Fruit fly (Drosophila melanogaster): ENCODE results near the gene CG14662.
A peak's percentile ranks its signal among the peaks of the same experiment; 100 is the strongest.

Gene CG14662

DNA sequence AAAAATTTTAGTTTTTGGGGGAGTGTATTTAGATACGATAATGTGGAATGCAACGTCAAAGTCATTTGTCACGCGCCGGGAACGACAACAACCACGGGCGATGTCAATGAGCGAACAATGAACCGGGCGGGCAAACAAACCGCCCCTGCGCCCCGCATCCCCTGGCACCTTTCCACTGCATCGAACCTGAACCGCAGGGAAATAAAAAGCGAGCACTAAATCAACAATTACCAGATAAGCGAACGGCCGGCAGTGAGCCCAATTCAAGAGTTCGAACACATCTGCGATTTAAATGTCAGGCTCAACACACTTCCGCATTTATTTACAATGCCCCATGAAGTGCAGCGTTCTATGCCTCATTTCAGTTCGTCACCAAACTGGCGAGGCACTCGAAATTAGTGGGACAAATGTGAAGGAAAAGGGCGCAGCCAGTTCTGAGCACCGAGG is 12.5 kb upstream of the CG14662 start (continued):
- TF ChIP-seq HLH3B (GFP tag; IDR thresholded peaks at IDR 0.05): 0 out of 2 replicates have a peak, but pooled peaks have one; percentile 8
- 0 out of 3 replicates have a peak, but pooled peaks have one; percentile 37 for TF ChIP-seq z (GFP tag; IDR thresholded peaks at IDR 0.05)
- TF ChIP-seq hth (optimal IDR thresholded peaks at IDR 0.05): no peak
- TF ChIP-seq Sry-δ (GFP tag; optimal IDR thresholded peaks at IDR 0.05): no peak
- no peak for TF ChIP-seq Ets97D (GFP tag; optimal IDR thresholded peaks at IDR 0.05)
- no peak for TF ChIP-seq CG15514 (GFP tag; optimal IDR thresholded peaks at IDR 0.05)
- no peak for TF ChIP-seq Deaf1 (tag; optimal IDR thresholded peaks at IDR 0.05)
- peak; percentile 32 for TF ChIP-seq ash1 (GFP tag; optimal IDR thresholded peaks at IDR 0.05)
- no peak for TF ChIP-seq ERR (GFP tag; optimal IDR thresholded peaks at IDR 0.05)
- TF ChIP-seq CG8924 (tag; optimal IDR thresholded peaks at IDR 0.05): no peak
- peak; percentile 4 for TF ChIP-seq run (tag; optimal IDR thresholded peaks at IDR 0.05)
- TF ChIP-seq gsb-n (tag; optimal IDR thresholded peaks at IDR 0.05): peak; percentile 81
- TF ChIP-seq CG43689 (GFP tag; IDR thresholded peaks at IDR 0.05): 0 out of 2 replicates have a peak, but pooled peaks have one; percentile 25
- no peak for TF ChIP-seq Gsc (GFP tag; IDR thresholded peaks at IDR 0.05)
- no peak for TF ChIP-seq CG8290 (GFP tag; optimal IDR thresholded peaks at IDR 0.05)
- TF ChIP-seq CG8290 (tag; optimal IDR thresholded peaks at IDR 0.05): peak in 1 of 2 experiments; percentile 22
- peak; percentile 86 for TF ChIP-seq twi (tag; optimal IDR thresholded peaks at IDR 0.05)
- TF ChIP-seq tll (GFP tag; optimal IDR thresholded peaks at IDR 0.05): peak in 1 of 2 experiments; percentile 85
- TF ChIP-seq fd3F (GFP tag; optimal IDR thresholded peaks at IDR 0.05): no peak
- TF ChIP-seq CG5953 (GFP tag; IDR thresholded peaks at IDR 0.05): 0 out of 2 replicates have a peak, but pooled peaks have one; percentile 19
- peak; percentile 65 for TF ChIP-seq ci (GFP tag; IDR thresholded peaks at IDR 0.05)
- no peak for TF ChIP-seq slp2 (GFP tag; optimal IDR thresholded peaks at IDR 0.05)
- TF ChIP-seq CG31365 (tag; optimal IDR thresholded peaks at IDR 0.05): no peak
- TF ChIP-seq Kr (GFP tag; optimal IDR thresholded peaks at IDR 0.05): peak; percentile 94
- TF ChIP-seq CG1603 (tag; optimal IDR thresholded peaks at IDR 0.05): peak; percentile 13
- TF ChIP-seq ssp (GFP tag; IDR thresholded peaks at IDR 0.05): 0 out of 2 replicates have a peak, but pooled peaks have one; percentile 11
- no peak for TF ChIP-seq CG3995 (GFP tag; optimal IDR thresholded peaks at IDR 0.05)
- peak; percentile 53; the same call in 1 of the 2 replicates for TF ChIP-seq ara (GFP tag; IDR thresholded peaks at IDR 0.05)
- no peak for TF ChIP-seq Gug (GFP tag; IDR thresholded peaks at IDR 0.05)
- TF ChIP-seq Camta (GFP tag; optimal IDR thresholded peaks at IDR 0.05): no peak
- TF ChIP-seq tap (tag; optimal IDR thresholded peaks at IDR 0.05): peak; percentile 7
- no peak for TF ChIP-seq CG8765 (GFP tag; IDR thresholded peaks at IDR 0.05)
- TF ChIP-seq sisA (GFP tag; IDR thresholded peaks at IDR 0.05): no peak
- TF ChIP-seq HmgD (GFP tag; optimal IDR thresholded peaks at IDR 0.05): no peak
- peak; percentile 5 for TF ChIP-seq salm (tag; optimal IDR thresholded peaks at IDR 0.05)
- TF ChIP-seq CG10274 (GFP tag; optimal IDR thresholded peaks at IDR 0.05): no peak
- TF ChIP-seq CG34224 (GFP tag; IDR thresholded peaks at IDR 0.05; ENCODE audit: partially characterized antibody): no peak
- TF ChIP-seq bcd (GFP tag; optimal IDR thresholded peaks at IDR 0.05): no peak
- TF ChIP-seq CG6654 (GFP tag; optimal IDR thresholded peaks at IDR 0.05): no peak
- no peak for TF ChIP-seq mirr (GFP tag; optimal IDR thresholded peaks at IDR 0.05)
- no peak for TF ChIP-seq Lhr (GFP tag; optimal IDR thresholded peaks at IDR 0.05)
- no peak for TF ChIP-seq sr (GFP tag; IDR thresholded peaks at IDR 0.05)
- peak; percentile 19; the same call in 1 of the 3 replicates for TF ChIP-seq vnd (GFP tag; IDR thresholded peaks at IDR 0.05; ENCODE audit: partially characterized antibody)
- no peak for TF ChIP-seq CG10209 (GFP tag; optimal IDR thresholded peaks at IDR 0.05)
- TF ChIP-seq stc (GFP tag; IDR thresholded peaks at IDR 0.05): 0 out of 2 replicates have a peak, but pooled peaks have one; percentile 13
- TF ChIP-seq kni (GFP tag; optimal IDR thresholded peaks at IDR 0.05): peak; percentile 93
- peak; percentile 72 for TF ChIP-seq Hey (tag; optimal IDR thresholded peaks at IDR 0.05)
- no peak for TF ChIP-seq CG4854 (GFP tag; optimal IDR thresholded peaks at IDR 0.05)
- no peak for TF ChIP-seq Vsx1 (GFP tag; optimal IDR thresholded peaks at IDR 0.05)
- no peak for TF ChIP-seq p53 (GFP tag; optimal IDR thresholded peaks at IDR 0.05)
- TF ChIP-seq gcm (GFP tag; optimal IDR thresholded peaks at IDR 0.05): peak; percentile 81
